Fruit fly (Drosophila melanogaster): ENCODE results near the gene Vsx1.

dm6 chrX:5639083-5639482, 45.0 kb downstream of the Vsx1 start:
- TF ChIP-seq Dll (optimal IDR thresholded peaks at IDR 0.05) (no peak), EcR (GFP tag; optimal IDR thresholded peaks at IDR 0.05) (no peak), CG8478 (optimal IDR thresholded peaks at IDR 0.05) (no peak), psq (optimal IDR thresholded peaks at IDR 0.05) (no peak), usp (GFP tag; optimal IDR thresholded peaks at IDR 0.05) (no peak), pan (optimal IDR thresholded peaks at IDR 0.05) (no peak)

All from whole organism.